Fruit fly (Drosophila melanogaster) whole organism, embryonic: ENCODE data around the gene Chd1.

Experiments used
- Adf1 ChIP-seq: fragments of 200-800 bp; sonication (Bioruptor generic); IDR thresholded peaks from 2 replicates; pipeline ENCODE4 v1.3.6; 2022; ENCODE audit warnings: missing biosample characterization, missing genetic modification characterization
- BEAF-32 ChIP-seq: fragments of 200-800 bp; sonication (Bioruptor generic); optimal IDR thresholded peaks from 3 replicates; lab custom pipeline; 2017; ENCODE audit warnings: missing biosample characterization, missing genetic modification characterization, mild to moderate bottlenecking, moderate library complexity, missing genetic modification reagents
- CG10147 ChIP-seq: fragments of 200-800 bp; sonication (Bioruptor generic); optimal IDR thresholded peaks from 2 replicates; lab custom pipeline; 2019; ENCODE audit warnings: missing biosample characterization, mild to moderate bottlenecking, missing genetic modification characterization, moderate library complexity
- CG10209 ChIP-seq: fragments of 200-800 bp; sonication (Bioruptor generic); optimal IDR thresholded peaks from 3 replicates; lab custom pipeline; 2017; ENCODE audit warnings: missing biosample characterization, mild to moderate bottlenecking, missing genetic modification characterization, missing genetic modification reagents
- CG10431 ChIP-seq: fragments of 200-800 bp; sonication (Bioruptor generic); optimal IDR thresholded peaks from 3 replicates; lab custom pipeline; 2018; ENCODE audit warnings: missing biosample characterization, mild to moderate bottlenecking, missing genetic modification characterization
- CG11560 ChIP-seq: fragments of 200-800 bp; sonication (Bioruptor generic); IDR thresholded peaks from 3 replicates; pipeline ENCODE4 v1.3.6; 2022; ENCODE audit warnings: missing biosample characterization, missing genetic modification characterization
- CG13296 ChIP-seq: fragments of 200-800 bp; sonication (Bioruptor generic); optimal IDR thresholded peaks from 3 replicates; lab custom pipeline; 2018; ENCODE audit warnings: missing biosample characterization, mild to moderate bottlenecking, missing genetic modification characterization
- CG14050 ChIP-seq: fragments of 200-800 bp; sonication (Bioruptor generic); IDR thresholded peaks from 3 replicates; pipeline ENCODE4 v1.3.6; 2022; ENCODE audit warnings: missing biosample characterization, missing genetic modification characterization
- CG15011 ChIP-seq: fragments of 200-800 bp; sonication (Bioruptor generic); optimal IDR thresholded peaks from 3 replicates; lab custom pipeline; 2018; ENCODE audit warnings: missing biosample characterization, mild to moderate bottlenecking, missing genetic modification characterization
- CG15269 ChIP-seq: fragments of 200-800 bp; sonication (Bioruptor generic); optimal IDR thresholded peaks from 2 replicates; lab custom pipeline; 2018; ENCODE audit warnings: missing biosample characterization, mild to moderate bottlenecking, missing genetic modification characterization, moderate library complexity
- CG15514 ChIP-seq: fragments of 200-800 bp; sonication (Bioruptor generic); optimal IDR thresholded peaks from 3 replicates; lab custom pipeline; 2017; ENCODE audit warnings: missing biosample characterization, missing genetic modification characterization, mild to moderate bottlenecking, moderate library complexity, missing genetic modification reagents
- CG1832 ChIP-seq: fragments of 200-800 bp; sonication (Bioruptor generic); optimal IDR thresholded peaks from 2 replicates; lab custom pipeline; 2017; ENCODE audit warnings: missing biosample characterization, mild to moderate bottlenecking, missing genetic modification characterization, inconsistent platforms
- CG18619 ChIP-seq: fragments of 200-800 bp; sonication (Bioruptor generic); optimal IDR thresholded peaks from 3 replicates; lab custom pipeline; 2017; ENCODE audit warnings: missing biosample characterization, mild to moderate bottlenecking, missing genetic modification characterization
- CG2120 ChIP-seq: fragments of 200-800 bp; sonication (Bioruptor generic); optimal IDR thresholded peaks from 3 replicates; lab custom pipeline; 2016; ENCODE audit warnings: missing biosample characterization, missing genetic modification characterization
- CG33557 ChIP-seq: fragments of 200-800 bp; sonication (Bioruptor generic); optimal IDR thresholded peaks from 2 replicates; lab custom pipeline; 2019; ENCODE audit warnings: missing biosample characterization, mild to moderate bottlenecking, missing genetic modification characterization, moderate library complexity
- CG34376 ChIP-seq: fragments of 200-800 bp; sonication (Bioruptor generic); optimal IDR thresholded peaks from 2 replicates; lab custom pipeline; 2018; ENCODE audit warnings: missing biosample characterization, mild to moderate bottlenecking, missing genetic modification characterization
- CG43689 ChIP-seq: fragments of 200-800 bp; sonication (Bioruptor generic); IDR thresholded peaks from 2 replicates; pipeline ENCODE4 v1.3.6; 2022; ENCODE audit warnings: missing biosample characterization, missing genetic modification characterization
- CG4730 ChIP-seq: fragments of 200-800 bp; sonication (Bioruptor generic); IDR thresholded peaks from 2 replicates; pipeline ENCODE4 v1.3.6; 2022; ENCODE audit warnings: missing biosample characterization, missing genetic modification characterization
- CG5245 ChIP-seq: fragments of 200-800 bp; sonication (Bioruptor generic); optimal IDR thresholded peaks from 3 replicates; lab custom pipeline; 2016; ENCODE audit warnings: missing biosample characterization, missing genetic modification characterization
- CG6654 ChIP-seq: fragments of 200-800 bp; sonication (Bioruptor generic); optimal IDR thresholded peaks from 2 replicates; lab custom pipeline; 2017; ENCODE audit warnings: missing biosample characterization, mild to moderate bottlenecking, missing genetic modification characterization
- CG6765 ChIP-seq: fragments of 200-800 bp; sonication (Bioruptor generic); optimal IDR thresholded peaks from 3 replicates; lab custom pipeline; 2017; ENCODE audit warnings: missing biosample characterization, mild to moderate bottlenecking, missing genetic modification characterization
- CG8290 ChIP-seq, 3 experiments: fragments of 200-800 bp; sonication (Bioruptor generic); optimal IDR thresholded peaks; 2 replicates each; lab custom pipeline; 2016 to 2019; ENCODE audit warnings: missing biosample characterization in 3 of 3, missing genetic modification characterization in 3 of 3, mild to moderate bottlenecking in 2 of 3, moderate library complexity in 1 of 3
- CG9797 ChIP-seq: fragments of 200-800 bp; sonication (Bioruptor generic); optimal IDR thresholded peaks from 3 replicates; lab custom pipeline; 2018; ENCODE audit warnings: missing biosample characterization, mild to moderate bottlenecking, missing genetic modification characterization
- Dbx ChIP-seq: fragments of 200-800 bp; sonication (Bioruptor generic); IDR thresholded peaks from 3 replicates; pipeline ENCODE4 v1.3.6; 2022; ENCODE audit warnings: missing biosample characterization, missing genetic modification characterization
- E2f2 ChIP-seq: fragments of 200-800 bp; sonication (Bioruptor generic); IDR thresholded peaks from 2 replicates; pipeline ENCODE4 v1.3.6; 2022; ENCODE audit warnings: missing biosample characterization, missing genetic modification characterization
- HmgZ ChIP-seq: fragments of 200-800 bp; sonication (Bioruptor generic); optimal IDR thresholded peaks from 2 replicates; lab custom pipeline; 2018; ENCODE audit warnings: missing biosample characterization, mild to moderate bottlenecking, missing genetic modification characterization
- Hr78 ChIP-seq, 2 experiments: fragments of 200-800 bp in 1 of 2; fragments of >200 bp in 1 of 2; sonication (Bioruptor generic) in 1 of 2; optimal IDR thresholded peaks; 2 replicates each; lab custom pipeline; 2017 to 2019; ENCODE audit warnings: missing biosample characterization in 2 of 2, missing genetic modification characterization in 2 of 2, mild to moderate bottlenecking in 1 of 2, moderate library complexity in 1 of 2
- Jarid2 ChIP-seq: fragments of 200-800 bp; sonication (Bioruptor generic); optimal IDR thresholded peaks from 3 replicates; lab custom pipeline; 2017; ENCODE audit warnings: mild to moderate bottlenecking, missing biosample characterization, missing genetic modification reagents, missing genetic modification characterization
- Mrtf ChIP-seq: fragments of 200-800 bp; sonication (Bioruptor generic); IDR thresholded peaks from 3 replicates; pipeline ENCODE4 v1.3.6; 2022; ENCODE audit warnings: missing biosample characterization, missing genetic modification characterization
- NC2β ChIP-seq: fragments of 200-800 bp; sonication (Bioruptor generic); optimal IDR thresholded peaks from 2 replicates; lab custom pipeline; 2016; ENCODE audit warnings: missing biosample characterization, missing genetic modification characterization
- NfI ChIP-seq: fragments of 200-800 bp; sonication (Bioruptor generic); optimal IDR thresholded peaks from 3 replicates; lab custom pipeline; 2018; ENCODE audit warnings: missing biosample characterization, mild to moderate bottlenecking, missing genetic modification characterization, moderate library complexity
- Sin3A ChIP-seq: fragments of >200 bp; optimal IDR thresholded peaks from 2 replicates; lab custom pipeline; 2018
- Six4 ChIP-seq: fragments of 200-800 bp; sonication (Bioruptor generic); optimal IDR thresholded peaks from 2 replicates; lab custom pipeline; 2016; ENCODE audit warnings: missing biosample characterization, missing genetic modification characterization
- aop ChIP-seq: fragments of 200-800 bp; sonication (Bioruptor generic); IDR thresholded peaks from 2 replicates; pipeline ENCODE4 v1.3.6; 2022; ENCODE audit warnings: missing biosample characterization, missing genetic modification characterization
- bigmax ChIP-seq: fragments of 200-800 bp; sonication (Bioruptor generic); optimal IDR thresholded peaks from 2 replicates; lab custom pipeline; 2018; ENCODE audit warnings: missing biosample characterization, mild to moderate bottlenecking, missing genetic modification characterization
- cato ChIP-seq: fragments of 200-800 bp; sonication (Bioruptor generic); optimal IDR thresholded peaks from 2 replicates; lab custom pipeline; 2016; ENCODE audit warnings: missing biosample characterization, missing genetic modification characterization, borderline replicate concordance
- gce ChIP-seq: fragments of 200-800 bp; sonication (Bioruptor generic); IDR thresholded peaks from 3 replicates; pipeline ENCODE4 v1.3.6; 2022; ENCODE audit warnings: missing biosample characterization, missing genetic modification characterization
- gcm ChIP-seq: fragments of 200-800 bp; sonication (Bioruptor generic); optimal IDR thresholded peaks from 2 replicates; lab custom pipeline; 2019; ENCODE audit warnings: missing biosample characterization, mild to moderate bottlenecking, missing genetic modification characterization, moderate library complexity
- gro ChIP-seq: fragments of 200-800 bp; sonication (Bioruptor generic); optimal IDR thresholded peaks from 2 replicates; lab custom pipeline; 2016; ENCODE audit warnings: missing biosample characterization, missing genetic modification characterization
- knrl ChIP-seq: fragments of 200-800 bp; sonication (Bioruptor generic); IDR thresholded peaks from 3 replicates; pipeline ENCODE4 v1.3.6; 2022; ENCODE audit warnings: missing biosample characterization, missing genetic modification characterization; ENCODE audit not compliant: partially characterized antibody
- row ChIP-seq: fragments of 200-800 bp; sonication (Bioruptor generic); IDR thresholded peaks from 3 replicates; pipeline ENCODE4 v1.3.6; 2022; ENCODE audit warnings: missing biosample characterization, missing genetic modification characterization
- scrt ChIP-seq: fragments of 200-800 bp; sonication (Bioruptor generic); optimal IDR thresholded peaks from 2 replicates; lab custom pipeline; 2018; ENCODE audit warnings: missing biosample characterization, mild to moderate bottlenecking, missing genetic modification characterization, moderate library complexity
- seq ChIP-seq: fragments of 200-800 bp; sonication (Bioruptor generic); IDR thresholded peaks from 2 replicates; pipeline ENCODE4 v1.3.6; 2022; ENCODE audit warnings: missing biosample characterization, missing genetic modification characterization
- shn ChIP-seq: fragments of 200-800 bp; sonication (Bioruptor generic); optimal IDR thresholded peaks from 3 replicates; lab custom pipeline; 2016; ENCODE audit warnings: missing biosample characterization, missing genetic modification characterization
- sqz ChIP-seq: fragments of 200-800 bp; sonication (Bioruptor generic); optimal IDR thresholded peaks from 3 replicates; lab custom pipeline; 2018; ENCODE audit warnings: missing biosample characterization, mild to moderate bottlenecking, missing genetic modification characterization
- ssp ChIP-seq: fragments of 200-800 bp; sonication (Bioruptor generic); IDR thresholded peaks from 2 replicates; pipeline ENCODE4 v1.3.6; 2022; ENCODE audit warnings: missing biosample characterization, missing genetic modification characterization
- tin ChIP-seq: fragments of 200-800 bp; sonication (Bioruptor generic); optimal IDR thresholded peaks from 3 replicates; lab custom pipeline; 2016; ENCODE audit warnings: missing biosample characterization, missing genetic modification characterization
- tio ChIP-seq: fragments of 200-800 bp; sonication (Bioruptor generic); optimal IDR thresholded peaks from 2 replicates; lab custom pipeline; 2017; ENCODE audit warnings: missing biosample characterization, missing genetic modification characterization, inconsistent platforms
- trh ChIP-seq: fragments of 200-800 bp; sonication (Bioruptor generic); optimal IDR thresholded peaks from 2 replicates; lab custom pipeline; 2016; ENCODE audit warnings: missing biosample characterization, missing genetic modification characterization
- wek ChIP-seq: fragments of 200-800 bp; sonication (Bioruptor generic); optimal IDR thresholded peaks from 3 replicates; lab custom pipeline; 2018; ENCODE audit warnings: missing biosample characterization, mild to moderate bottlenecking, missing genetic modification characterization, moderate library complexity

The Chd1 gene

DNA sequence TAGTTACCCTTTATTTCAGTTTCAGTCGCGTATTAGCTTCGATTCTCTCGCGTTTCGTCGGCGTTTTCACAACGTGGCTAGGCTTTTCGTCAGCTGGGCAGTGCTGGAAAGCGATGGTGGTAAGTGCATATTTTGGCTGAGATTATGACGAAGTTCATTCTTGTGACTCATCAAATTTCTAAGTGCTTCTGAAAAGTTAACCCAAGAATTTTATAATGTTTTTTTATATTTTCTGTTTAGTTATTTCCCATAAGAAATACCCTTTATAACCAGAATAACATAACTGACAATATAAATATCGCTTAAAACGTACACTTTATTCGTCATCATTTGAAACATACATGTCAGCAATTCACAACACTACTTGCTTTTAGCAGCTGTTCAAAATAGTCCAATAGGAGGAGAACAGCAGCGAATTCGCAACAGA is 49.6 kb upstream of the Chd1 start, which contains the start of the genes CG17260 and SerRS (continued):
- TF ChIP-seq CG43689: peak; percentile 77
- peak; percentile 63; the same call in 1 of the 3 replicates for TF ChIP-seq gce (GFP tag; lab: Robert Waterston, UW)
- TF ChIP-seq CG10209: peak; percentile 91
- TF ChIP-seq CG15011: peak; percentile 81
- TF ChIP-seq tio (GFP tag; lab: Kevin White, UChicago): no peak
- no peak for TF ChIP-seq bigmax (GFP tag; lab: Kevin White, UChicago)
- peak; percentile 86 for TF ChIP-seq cato
- TF ChIP-seq trh (GFP tag; lab: Kevin White, UChicago): peak; percentile 67
- no peak for TF ChIP-seq Hr78 (GFP tag; optimal IDR thresholded peaks at IDR 0.05; lab: Kevin White, UChicago)
- TF ChIP-seq Sin3A: peak; percentile 69
- TF ChIP-seq CG8290 (GFP tag; optimal IDR thresholded peaks at IDR 0.05; lab: Kevin White, UChicago): peak; percentile 88
- TF ChIP-seq CG8290 (tag; optimal IDR thresholded peaks at IDR 0.05; lab: Kevin White, UChicago): peak; percentile 74 to 77
- TF ChIP-seq CG18619 (GFP tag; lab: Kevin White, UChicago): peak; percentile 89
- peak; percentile 90 for TF ChIP-seq CG34376 (GFP tag; lab: Kevin White, UChicago)
- peak; percentile 88 for TF ChIP-seq Six4
- TF ChIP-seq CG4730: peak; percentile 91
- peak; percentile 86 for TF ChIP-seq NC2β (GFP tag; lab: Kevin White, UChicago)
- peak; percentile 70 for TF ChIP-seq BEAF-32 (GFP tag; lab: Kevin White, UChicago)
- TF ChIP-seq seq (GFP tag; lab: Robert Waterston, UW): peak; percentile 81; the same call in 1 of the 2 replicates
- peak; percentile 93 for TF ChIP-seq NfI (GFP tag; lab: Kevin White, UChicago)
- peak; percentile 83 for TF ChIP-seq CG14050 (GFP tag; lab: Robert Waterston, UW)
- TF ChIP-seq HmgZ (tag; lab: Kevin White, UChicago): peak; percentile 94
- peak; percentile 95 for TF ChIP-seq Dbx (GFP tag; lab: Robert Waterston, UW)
- peak; percentile 92 for TF ChIP-seq gro (GFP tag; lab: Kevin White, UChicago)
- TF ChIP-seq CG2120 (GFP tag; lab: Kevin White, UChicago): peak; percentile 98
- TF ChIP-seq CG33557 (GFP tag; lab: Kevin White, UChicago): peak; percentile 77
- peak; percentile 93 for TF ChIP-seq shn (GFP tag; lab: Kevin White, UChicago)
- peak; percentile 86 for TF ChIP-seq CG11560 (tag; lab: Robert Waterston, UW)
- TF ChIP-seq knrl (GFP tag; lab: Robert Waterston, UW): peak; percentile 66
- TF ChIP-seq Adf1: peak; percentile 67
- TF ChIP-seq CG10147 (GFP tag; lab: Kevin White, UChicago): peak; percentile 90
- peak; percentile 90 for TF ChIP-seq CG15269
- TF ChIP-seq sqz (GFP tag; lab: Kevin White, UChicago): no peak
- 0 out of 2 replicates have a peak, but pooled peaks have one; percentile 23 for TF ChIP-seq aop
- TF ChIP-seq CG1832 (GFP tag; lab: Kevin White, UChicago): no peak
- TF ChIP-seq gcm (GFP tag; lab: Kevin White, UChicago): peak; percentile 85
- TF ChIP-seq wek (GFP tag; lab: Kevin White, UChicago): no peak
- peak; percentile 17 for TF ChIP-seq CG9797 (GFP tag; lab: Kevin White, UChicago)
- peak; percentile 71 for TF ChIP-seq E2f2
- peak; percentile 61 for TF ChIP-seq Jarid2 (GFP tag; lab: Kevin White, UChicago)
- TF ChIP-seq CG15514 (GFP tag; lab: Kevin White, UChicago): peak; percentile 88
- peak; percentile 76 for TF ChIP-seq scrt (GFP tag; lab: Kevin White, UChicago)
- TF ChIP-seq row (GFP tag; lab: Robert Waterston, UW): peak; percentile 98
- peak; percentile 82 for TF ChIP-seq CG6765 (GFP tag; lab: Kevin White, UChicago)
- TF ChIP-seq CG5245: peak; percentile 81
- peak; percentile 88 for TF ChIP-seq Mrtf (GFP tag; lab: Robert Waterston, UW)
- TF ChIP-seq CG13296 (GFP tag; lab: Kevin White, UChicago): peak; percentile 90
- TF ChIP-seq CG10431 (GFP tag; lab: Kevin White, UChicago): peak; percentile 73
- peak; percentile 65 for TF ChIP-seq CG6654 (GFP tag; lab: Kevin White, UChicago)
- TF ChIP-seq ssp (GFP tag; lab: Robert Waterston, UW): peak; percentile 90
- peak; percentile 92 for TF ChIP-seq tin
